Fruit fly (Drosophila melanogaster) whole organism, wandering third instar larva: ENCODE data around the gene Or82a.

Experiments used
- Rel ChIP-seq, 2 experiments: fragments of 200-800 bp; sonication (Bioruptor generic) in 1 of 2; optimal IDR thresholded peaks; 2 replicates in 1 of 2; 3 replicates in 1 of 2; lab custom pipeline; 2016 to 2019; ENCODE audit warnings: mild to moderate bottlenecking in 2 of 2, missing biosample characterization in 2 of 2, missing genetic modification characterization in 2 of 2, moderate library complexity in 1 of 2
- Sp1 ChIP-seq: fragments of 200-800 bp; sonication (Bioruptor generic); optimal IDR thresholded peaks from 3 replicates; lab custom pipeline; 2019; ENCODE audit warnings: missing biosample characterization, mild to moderate bottlenecking, missing genetic modification characterization, moderate library complexity
- brk ChIP-seq: fragments of 200-800 bp; sonication (Bioruptor generic); optimal IDR thresholded peaks from 2 replicates; lab custom pipeline; 2016; ENCODE audit warnings: missing biosample characterization, mild to moderate bottlenecking, missing genetic modification characterization
- h ChIP-seq: fragments of 200-800 bp; sonication (Bioruptor generic); optimal IDR thresholded peaks from 3 replicates; lab custom pipeline; 2016; ENCODE audit warnings: missing biosample characterization, mild to moderate bottlenecking, missing genetic modification characterization
- psq ChIP-seq: fragments of 200-800 bp; sonication (Bioruptor generic); optimal IDR thresholded peaks from 3 replicates; lab custom pipeline; 2017; ENCODE audit warnings: missing biosample characterization, mild to moderate bottlenecking, missing genetic modification characterization, moderate library complexity

DNA sequence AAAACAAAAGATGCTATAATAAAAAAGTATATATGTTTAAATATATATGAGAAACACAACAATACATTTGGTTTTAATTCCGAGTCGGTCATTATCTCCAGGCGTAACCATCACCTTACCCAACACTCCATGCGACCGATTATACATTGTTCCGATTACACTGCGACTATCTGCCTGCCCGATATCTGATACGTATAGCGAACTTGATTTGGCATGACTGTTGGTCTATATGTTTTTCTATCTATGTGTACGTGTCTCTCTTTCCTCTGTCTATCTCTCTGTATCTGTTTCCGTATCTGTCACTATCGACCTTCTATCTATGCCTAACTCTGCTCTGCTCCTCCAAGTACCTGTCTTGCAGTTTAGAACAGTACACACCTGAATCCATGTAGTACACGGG is 44.7 kb downstream of the Or82a start:
- TF ChIP-seq brk (no peak), psq (no peak), Sp1 (GFP tag; lab: Kevin White, UChicago) (no peak), h (GFP tag; lab: Kevin White, UChicago) (no peak), Rel (GFP tag; optimal IDR thresholded peaks at IDR 0.05; lab: Kevin White, UChicago) (no peak), Rel (tag; optimal IDR thresholded peaks at IDR 0.05; lab: Kevin White, UChicago) (no peak)
